Fruit fly (Drosophila melanogaster) whole organism, embryonic: ENCODE data around the gene CG43814.

ENCODE experiments used
- CG11504 ChIP-seq: fragments of 200-800 bp; sonication (Bioruptor generic); optimal IDR thresholded peaks from 3 replicates; lab custom pipeline; 2019; ENCODE audit warnings: missing biosample characterization, mild to moderate bottlenecking, missing genetic modification characterization, moderate library complexity
- CG12391 ChIP-seq: fragments of 200-800 bp; sonication (Bioruptor generic); optimal IDR thresholded peaks from 3 replicates; lab custom pipeline; 2018; ENCODE audit warnings: missing biosample characterization, mild to moderate bottlenecking, missing genetic modification characterization, moderate library complexity
- CG12659 ChIP-seq: fragments of 200-800 bp; sonication (Bioruptor generic); optimal IDR thresholded peaks from 3 replicates; lab custom pipeline; 2017; ENCODE audit warnings: mild to moderate bottlenecking, missing biosample characterization, missing genetic modification reagents, missing genetic modification characterization
- CG13894 ChIP-seq: fragments of 200-800 bp; sonication (Bioruptor generic); optimal IDR thresholded peaks from 3 replicates; lab custom pipeline; 2018; ENCODE audit warnings: missing biosample characterization, mild to moderate bottlenecking, missing genetic modification characterization, moderate library complexity
- CG14710 ChIP-seq: fragments of 200-800 bp; sonication (Bioruptor generic); optimal IDR thresholded peaks from 3 replicates; lab custom pipeline; 2019; ENCODE audit warnings: missing biosample characterization, mild to moderate bottlenecking, missing genetic modification characterization, moderate library complexity
- CG15601 ChIP-seq: fragments of 200-800 bp; sonication (Bioruptor generic); optimal IDR thresholded peaks from 3 replicates; lab custom pipeline; 2019; ENCODE audit warnings: missing biosample characterization, mild to moderate bottlenecking, missing genetic modification characterization, moderate library complexity
- CG17328 ChIP-seq: fragments of 200-800 bp; sonication (Bioruptor generic); IDR thresholded peaks from 2 replicates; pipeline ENCODE4 v1.3.6; 2022; ENCODE audit warnings: missing biosample characterization, missing genetic modification characterization
- CG17385 ChIP-seq: fragments of 200-800 bp; sonication (Bioruptor generic); optimal IDR thresholded peaks from 3 replicates; lab custom pipeline; 2018; ENCODE audit warnings: missing biosample characterization, mild to moderate bottlenecking, missing genetic modification characterization
- CG18599 ChIP-seq: fragments of 200-800 bp; sonication (Bioruptor generic); optimal IDR thresholded peaks from 3 replicates; lab custom pipeline; 2017; ENCODE audit warnings: missing biosample characterization, missing genetic modification characterization, mild to moderate bottlenecking, moderate library complexity, missing genetic modification reagents
- CG31441 ChIP-seq: fragments of 200-800 bp; sonication (Bioruptor generic); IDR thresholded peaks from 2 replicates; pipeline ENCODE4 v1.3.6; 2022; ENCODE audit warnings: missing biosample characterization, missing genetic modification characterization
- CG4424 ChIP-seq: fragments of 200-800 bp; sonication (Bioruptor generic); optimal IDR thresholded peaks from 3 replicates; lab custom pipeline; 2016; ENCODE audit warnings: missing biosample characterization, missing genetic modification characterization
- CG6254 ChIP-seq: fragments of 200-800 bp; sonication (Bioruptor generic); optimal IDR thresholded peaks from 3 replicates; lab custom pipeline; 2017; ENCODE audit warnings: mild to moderate bottlenecking, missing biosample characterization, missing genetic modification reagents, missing genetic modification characterization
- CG6689 ChIP-seq: fragments of 200-800 bp; sonication (Bioruptor generic); IDR thresholded peaks from 2 replicates; pipeline ENCODE4 v1.3.6; 2022; ENCODE audit warnings: missing biosample characterization, missing genetic modification characterization
- CG9727 ChIP-seq: fragments of 200-800 bp; sonication (Bioruptor generic); optimal IDR thresholded peaks from 3 replicates; lab custom pipeline; 2017; ENCODE audit warnings: missing biosample characterization, mild to moderate bottlenecking, missing genetic modification characterization
- CG9932 ChIP-seq: fragments of 200-800 bp; sonication (Bioruptor generic); IDR thresholded peaks from 2 replicates; pipeline ENCODE4 v1.3.6; 2022; ENCODE audit warnings: missing biosample characterization, missing genetic modification characterization
- Chrac-16 ChIP-seq: fragments of 200-800 bp; sonication (Bioruptor generic); optimal IDR thresholded peaks from 3 replicates; lab custom pipeline; 2016; ENCODE audit warnings: missing biosample characterization, missing genetic modification characterization
- CoRest ChIP-seq: fragments of 200-800 bp; sonication (Bioruptor generic); optimal IDR thresholded peaks from 3 replicates; lab custom pipeline; 2018; ENCODE audit warnings: missing biosample characterization, mild to moderate bottlenecking, missing genetic modification characterization, moderate library complexity
- E2f2 ChIP-seq: fragments of 200-800 bp; sonication (Bioruptor generic); IDR thresholded peaks from 2 replicates; pipeline ENCODE4 v1.3.6; 2022; ENCODE audit warnings: missing biosample characterization, missing genetic modification characterization
- Ets65A ChIP-seq: fragments of 200-800 bp; sonication (Bioruptor generic); peaks from one replicate; lab custom pipeline; 2016; ENCODE audit warnings: missing biosample characterization, missing genetic modification characterization
- Ets97D ChIP-seq: fragments of 200-800 bp; sonication (Bioruptor generic); optimal IDR thresholded peaks from 3 replicates; lab custom pipeline; 2016; ENCODE audit warnings: missing biosample characterization, missing genetic modification characterization
- Jarid2 ChIP-seq: fragments of 200-800 bp; sonication (Bioruptor generic); optimal IDR thresholded peaks from 3 replicates; lab custom pipeline; 2017; ENCODE audit warnings: mild to moderate bottlenecking, missing biosample characterization, missing genetic modification reagents, missing genetic modification characterization
- Nf-YC ChIP-seq: fragments of 200-800 bp; optimal IDR thresholded peaks from 3 replicates; lab custom pipeline; 2019; ENCODE audit warnings: missing biosample characterization, mild to moderate bottlenecking, missing genetic modification characterization, moderate library complexity
- Oli ChIP-seq: fragments of 200-800 bp; sonication (Bioruptor generic); optimal IDR thresholded peaks from 2 replicates; lab custom pipeline; 2018; ENCODE audit warnings: missing biosample characterization, mild to moderate bottlenecking, missing genetic modification characterization, moderate library complexity
- Ptx1 ChIP-seq: fragments of 200-800 bp; sonication (Bioruptor generic); IDR thresholded peaks from 2 replicates; pipeline ENCODE4 v1.3.6; 2022; ENCODE audit warnings: missing biosample characterization, missing genetic modification characterization
- Xrp1 ChIP-seq: fragments of 200-800 bp; sonication (Bioruptor generic); IDR thresholded peaks from 2 replicates; pipeline ENCODE4 v1.3.6; 2022; ENCODE audit warnings: missing biosample characterization, missing genetic modification characterization
- amos ChIP-seq: fragments of 200-800 bp; sonication (Bioruptor generic); IDR thresholded peaks from 2 replicates; pipeline ENCODE4 v1.3.6; 2022; ENCODE audit warnings: missing biosample characterization, missing genetic modification characterization; ENCODE audit not compliant: partially characterized antibody
- bsh ChIP-seq, 2 experiments: fragments of 200-800 bp; sonication (Bioruptor generic); optimal IDR thresholded peaks; 2 replicates each; lab custom pipeline; 2017 to 2018; ENCODE audit warnings: mild to moderate bottlenecking in 2 of 2, missing biosample characterization in 2 of 2, missing genetic modification characterization in 2 of 2, moderate library complexity in 1 of 2
- cg ChIP-seq: fragments of 200-800 bp; sonication (Bioruptor generic); optimal IDR thresholded peaks from 3 replicates; lab custom pipeline; 2019; ENCODE audit warnings: missing biosample characterization, mild to moderate bottlenecking, missing genetic modification characterization, moderate library complexity
- chif ChIP-seq, 2 experiments: fragments of 200-800 bp; sonication (Bioruptor generic); optimal IDR thresholded peaks; 3 replicates each; lab custom pipeline; 2016; ENCODE audit warnings: missing biosample characterization in 2 of 2, missing genetic modification characterization in 2 of 2
- chm ChIP-seq: fragments of 200-800 bp; sonication (Bioruptor generic); IDR thresholded peaks from 2 replicates; pipeline ENCODE4 v1.3.6; 2022; ENCODE audit warnings: missing biosample characterization, missing genetic modification characterization
- ci ChIP-seq: fragments of 200-800 bp; sonication (Bioruptor generic); IDR thresholded peaks from 3 replicates; pipeline ENCODE4 v1.3.6; 2022; ENCODE audit warnings: missing biosample characterization, missing genetic modification characterization
- dimm ChIP-seq: fragments of 200-800 bp; sonication (Bioruptor generic); IDR thresholded peaks from 2 replicates; pipeline ENCODE4 v1.3.6; 2022; ENCODE audit warnings: missing biosample characterization, missing genetic modification characterization
- dmrt11E ChIP-seq: fragments of 200-800 bp; sonication (Bioruptor generic); optimal IDR thresholded peaks from 3 replicates; lab custom pipeline; 2018; ENCODE audit warnings: missing biosample characterization, mild to moderate bottlenecking, missing genetic modification characterization, moderate library complexity
- dmrt99B ChIP-seq: fragments of 200-800 bp; sonication (Bioruptor generic); optimal IDR thresholded peaks from 2 replicates; lab custom pipeline; 2018; ENCODE audit warnings: missing biosample characterization, mild to moderate bottlenecking, missing genetic modification characterization, moderate library complexity
- ham ChIP-seq: fragments of 200-800 bp; sonication (Bioruptor generic); IDR thresholded peaks from 2 replicates; pipeline ENCODE4 v1.3.6; 2022; ENCODE audit warnings: missing biosample characterization, missing genetic modification characterization
- insv ChIP-seq, 2 experiments: fragments of 200-800 bp; sonication (Bioruptor generic); optimal IDR thresholded peaks; 3 replicates each; lab custom pipeline; 2016 to 2018; ENCODE audit warnings: missing biosample characterization in 2 of 2, missing genetic modification characterization in 2 of 2
- phol ChIP-seq: fragments of 200-800 bp; sonication (Bioruptor generic); optimal IDR thresholded peaks from 3 replicates; lab custom pipeline; 2018; ENCODE audit warnings: missing biosample characterization, mild to moderate bottlenecking, missing genetic modification characterization, moderate library complexity
- prd ChIP-seq, 3 experiments: fragments of >200 bp in 2 of 3; fragments of 200-800 bp in 1 of 3; sonication (Bioruptor generic) in 1 of 3; optimal IDR thresholded peaks in 2 of 3; IDR thresholded peaks in 1 of 3; 2 replicates in 2 of 3; 3 replicates in 1 of 3; pipeline versions ENCODE4 v1.3.6 to Lab custom; 2017 to 2022; ENCODE audit warnings: missing biosample characterization in 1 of 3, missing genetic modification characterization in 1 of 3
- row ChIP-seq: fragments of 200-800 bp; sonication (Bioruptor generic); IDR thresholded peaks from 3 replicates; pipeline ENCODE4 v1.3.6; 2022; ENCODE audit warnings: missing biosample characterization, missing genetic modification characterization
- twi ChIP-seq: fragments of 200-800 bp; optimal IDR thresholded peaks from 2 replicates; lab custom pipeline; 2019; ENCODE audit warnings: missing biosample characterization, mild to moderate bottlenecking, missing genetic modification characterization, moderate library complexity
- unpg ChIP-seq: fragments of 200-800 bp; sonication (Bioruptor generic); optimal IDR thresholded peaks from 3 replicates; lab custom pipeline; 2018; ENCODE audit warnings: missing biosample characterization, mild to moderate bottlenecking, missing genetic modification characterization, moderate library complexity
- z ChIP-seq: fragments of 200-800 bp; sonication (Bioruptor generic); IDR thresholded peaks from 3 replicates; pipeline ENCODE4 v1.3.6; 2022; ENCODE audit warnings: missing biosample characterization, missing genetic modification characterization
- zen ChIP-seq: fragments of 200-800 bp; sonication (Bioruptor generic); optimal IDR thresholded peaks from 3 replicates; lab custom pipeline; 2018; ENCODE audit warnings: missing biosample characterization, mild to moderate bottlenecking, missing genetic modification characterization, moderate library complexity
- zf30C ChIP-seq: fragments of 200-800 bp; sonication (Bioruptor generic); optimal IDR thresholded peaks from 3 replicates; lab custom pipeline; 2018; ENCODE audit warnings: missing biosample characterization, mild to moderate bottlenecking, missing genetic modification characterization
- zfh1 ChIP-seq: fragments of 200-800 bp; sonication (Bioruptor generic); IDR thresholded peaks from 3 replicates; pipeline ENCODE4 v1.3.6; 2022; ENCODE audit warnings: missing biosample characterization, missing genetic modification characterization

CG43814 gene

DNA sequence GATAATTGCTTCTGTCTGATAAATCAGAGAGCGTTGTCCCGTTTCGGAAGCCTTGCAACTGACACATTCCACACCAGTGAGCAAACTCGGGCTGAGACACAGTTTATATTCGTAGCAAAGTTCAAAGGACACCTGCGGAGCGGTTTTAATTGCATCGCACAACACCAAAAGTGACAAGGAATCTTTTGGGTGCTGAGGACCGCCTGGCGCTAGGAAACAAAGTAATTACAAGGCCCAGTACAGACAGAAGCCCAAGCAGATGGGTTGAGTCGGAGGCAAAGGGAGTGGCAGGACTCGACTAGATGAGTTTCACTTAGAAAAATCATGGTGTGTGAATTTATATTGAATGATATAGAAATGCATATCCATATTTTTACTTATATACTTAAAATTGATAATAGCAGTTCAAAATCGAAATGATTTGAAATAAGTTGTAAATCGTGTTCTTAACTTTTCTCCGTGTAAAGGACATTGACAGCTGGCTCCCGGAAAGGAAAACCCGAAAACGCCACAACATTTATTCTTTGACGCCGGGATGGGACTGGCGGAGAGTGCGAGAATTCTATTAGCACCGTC is 3.7 kb upstream of the CG43814 start (continued):
- TF ChIP-seq Ptx1 = peak; percentile 32; the same call in 1 of the 2 replicates
- peak; percentile 9 for TF ChIP-seq CG17385 (GFP tag; lab: Kevin White, UChicago)
- peak; percentile 32 for TF ChIP-seq twi (tag; lab: Kevin White, UChicago)
- peak; percentile 53; the same call in 1 of the 3 replicates for TF ChIP-seq ci (GFP tag; lab: Robert Waterston, UW)
- TF ChIP-seq CG14710 = peak; percentile 28
- peak; percentile 35 for TF ChIP-seq Ets65A (GFP tag; lab: Kevin White, UChicago)
- 0 out of 2 replicates have a peak, but pooled peaks have one; percentile 32 for TF ChIP-seq CG31441 (GFP tag; lab: Robert Waterston, UW)
- 0 out of 2 replicates have a peak, but pooled peaks have one; percentile 29 for TF ChIP-seq CG17328 (GFP tag; lab: Robert Waterston, UW)
- no peak for TF ChIP-seq Ets97D (GFP tag; lab: Kevin White, UChicago)
- TF ChIP-seq zf30C (GFP tag; lab: Kevin White, UChicago) = peak; percentile 40
- TF ChIP-seq CG6689 = 0 out of 2 replicates have a peak, but pooled peaks have one; percentile 15
- TF ChIP-seq chm (GFP tag; lab: Robert Waterston, UW) = 0 out of 2 replicates have a peak, but pooled peaks have one; percentile 18
- TF ChIP-seq CG15601 (tag; lab: Kevin White, UChicago) = no peak
- peak; percentile 46 for TF ChIP-seq dmrt99B (tag; lab: Kevin White, UChicago)
- peak in 1 of 2 experiments; percentile 50 for TF ChIP-seq bsh (GFP tag; optimal IDR thresholded peaks at IDR 0.05; lab: Kevin White, UChicago)
- peak; percentile 16 for TF ChIP-seq Oli
- peak; percentile 26 for TF ChIP-seq CG4424 (GFP tag; lab: Kevin White, UChicago)
- peak; percentile 47 for TF ChIP-seq CG11504 (tag; lab: Kevin White, UChicago)
- TF ChIP-seq Chrac-16 (GFP tag; lab: Kevin White, UChicago) = peak; percentile 10
- TF ChIP-seq dimm = no peak
- TF ChIP-seq CoRest (tag; lab: Kevin White, UChicago) = peak; percentile 8
- TF ChIP-seq amos (GFP tag; lab: Robert Waterston, UW) = no peak

DNA sequence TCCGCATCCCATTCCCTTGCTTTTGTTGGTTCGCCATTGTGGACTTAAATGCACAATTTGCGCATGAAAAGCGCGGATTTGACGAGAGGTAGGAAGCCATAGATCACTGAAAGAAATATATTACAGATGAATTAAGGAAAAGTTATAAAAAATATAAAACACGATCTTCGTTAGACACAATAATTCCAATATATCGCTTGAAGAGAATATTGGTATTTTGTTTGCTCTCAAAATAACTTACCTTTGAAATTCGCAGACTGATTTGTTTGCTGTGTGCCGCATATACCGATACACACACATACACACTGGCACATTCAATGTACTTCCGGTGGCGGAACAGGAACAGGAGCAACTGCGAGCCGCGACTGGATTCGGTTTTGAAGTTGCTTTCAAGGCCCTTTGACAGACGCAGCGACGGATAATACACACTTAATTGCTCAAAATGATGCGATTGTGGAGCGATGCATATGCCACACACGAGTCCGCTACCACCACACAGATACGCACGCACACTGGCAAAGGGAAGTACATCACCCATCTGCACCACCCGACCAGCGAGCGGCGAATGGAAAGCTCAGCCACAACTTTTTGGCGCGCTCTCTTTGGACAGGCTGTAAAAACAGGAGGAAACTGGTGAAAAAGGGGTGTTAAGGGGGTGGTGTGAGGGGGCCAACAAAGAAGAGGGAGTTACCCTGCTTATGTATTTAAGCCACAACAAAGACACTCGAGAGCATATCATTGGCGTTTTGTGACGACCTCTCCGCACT is 673 bp upstream of the CG43814 start:
- TF ChIP-seq chif (GFP tag; optimal IDR thresholded peaks at IDR 0.05; lab: Kevin White, UChicago) (peak in 1 of 2 experiments; percentile 14), unpg (GFP tag; lab: Kevin White, UChicago) (peak; percentile 8), CG12659 (GFP tag; lab: Kevin White, UChicago) (no peak), Nf-YC (tag; lab: Kevin White, UChicago) (peak; percentile 81), Jarid2 (GFP tag; lab: Kevin White, UChicago) (peak; percentile 13), CG9727 (GFP tag; lab: Kevin White, UChicago) (peak; percentile 7), CG9932 (no peak), prd (optimal IDR thresholded peaks at IDR 0.05; lab: Kevin White, UChicago) (no peak), prd (GFP tag; IDR thresholded peaks at IDR 0.05; lab: Robert Waterston, UW) (peak; percentile 65; the same call in 2 of the 3 replicates), zfh1 (GFP tag; lab: Robert Waterston, UW) (0 out of 3 replicates have a peak, but pooled peaks have one; percentile 13), cg (peak; percentile 48), phol (peak; percentile 28), CG18599 (GFP tag; lab: Kevin White, UChicago) (no peak), zen (tag; lab: Kevin White, UChicago) (peak; percentile 21), Xrp1 (GFP tag; lab: Robert Waterston, UW) (peak; percentile 55), ham (GFP tag; lab: Robert Waterston, UW) (0 out of 2 replicates have a peak, but pooled peaks have one; percentile 5), row (GFP tag; lab: Robert Waterston, UW) (peak; percentile 26; the same call in 1 of the 3 replicates), CG6254 (peak; percentile 1), CG12391 (tag; lab: Kevin White, UChicago) (peak; percentile 6), E2f2 (GFP tag; lab: Robert Waterston, UW) (0 out of 2 replicates have a peak, but pooled peaks have one; percentile 9), CG6689 (0 out of 2 replicates have a peak, but pooled peaks have one; percentile 16), CG13894 (no peak), insv (GFP tag; optimal IDR thresholded peaks at IDR 0.05; lab: Kevin White, UChicago) (no peak), dmrt11E (tag; lab: Kevin White, UChicago) (peak; percentile 26), z (GFP tag; lab: Robert Waterston, UW) (no peak), CG14710 (peak; percentile 14), Ets65A (GFP tag; lab: Kevin White, UChicago) (peak; percentile 38)
